Worm (Caenorhabditis elegans): Measurements from ENCODE around the gene his-35.

The his-35 gene

DNA sequence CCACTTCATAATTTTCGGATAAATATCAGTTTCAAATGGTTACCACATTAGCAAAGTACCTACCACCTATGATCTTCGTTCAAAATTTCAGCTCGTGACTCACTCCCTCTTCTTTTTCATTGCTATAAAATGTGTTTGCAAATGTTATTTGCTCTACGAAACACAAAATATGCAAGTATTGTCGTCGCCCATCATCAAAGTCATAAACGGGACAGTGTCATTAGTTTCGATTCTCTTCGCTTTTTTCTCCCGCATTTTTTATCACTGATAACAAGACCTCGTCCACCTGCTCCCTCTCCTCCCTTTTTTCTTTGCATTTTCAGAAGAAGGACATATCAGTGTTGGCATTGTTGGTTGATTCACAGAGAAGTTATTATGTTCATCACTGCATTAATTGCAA is 18.6 kb downstream of the his-35 start, which contains the start of gene C50F4.1:
Gene C50F4.1, plus strand, starts transcription at position 324 of the 400 bp plus-strand sequence.
- TF ChIP-seq lir-3 (tag; optimal IDR thresholded peaks at IDR 0.05): no peak
- no peak for TF ChIP-seq ceh-20 (GFP tag; IDR thresholded peaks at IDR 0.05)
- TF ChIP-seq vab-7 (GFP tag; IDR thresholded peaks at IDR 0.05): no peak
- TF ChIP-seq dmd-6 (GFP tag; IDR thresholded peaks at IDR 0.05): peak; percentile 83
- TF ChIP-seq mdt-29 (GFP tag; IDR thresholded peaks at IDR 0.05): no peak
- TF ChIP-seq cey-2 (tag; optimal IDR thresholded peaks at IDR 0.05; ENCODE audit: borderline replicate concordance, insufficient read depth): no peak
- no peak for TF ChIP-seq nhr-48 (tag; optimal IDR thresholded peaks at IDR 0.05)
- TF ChIP-seq D1046.2 (GFP tag; IDR thresholded peaks at IDR 0.05): no peak
- TF ChIP-seq hlh-30 (tag; optimal IDR thresholded peaks at IDR 0.05; ENCODE audit: insufficient read depth): peak; percentile 45
- TF ChIP-seq daf-12 (tag; optimal IDR thresholded peaks at IDR 0.05): no peak
- peak; percentile 51 for TF ChIP-seq mxl-3 (GFP tag; optimal IDR thresholded peaks at IDR 0.05)
- TF ChIP-seq unc-62 (GFP tag; optimal IDR thresholded peaks at IDR 0.05 in 1 of 2): peak in 1 of 2 experiments; percentile 88
- no peak for TF ChIP-seq unc-62 (tag; optimal IDR thresholded peaks at IDR 0.05)
- no peak for TF ChIP-seq aly-2 (tag; optimal IDR thresholded peaks at IDR 0.05)
- no peak for TF ChIP-seq rbr-2 (tag; optimal IDR thresholded peaks at IDR 0.05)
- no peak for TF ChIP-seq madf-5 (GFP tag; IDR thresholded peaks at IDR 0.05)
- no peak for TF ChIP-seq T26A8.4 (GFP tag; IDR thresholded peaks at IDR 0.05)
- peak; percentile 86 for TF ChIP-seq php-3 (GFP tag; IDR thresholded peaks at IDR 0.05)
- TF ChIP-seq saeg-2 (GFP tag; IDR thresholded peaks at IDR 0.05): no peak
- TF ChIP-seq zag-1 (tag; optimal IDR thresholded peaks at IDR 0.05): no peak
- TF ChIP-seq ceh-82 (tag; optimal IDR thresholded peaks at IDR 0.05): no peak
- TF ChIP-seq nhr-25 (tag; optimal IDR thresholded peaks at IDR 0.05; ENCODE audit: borderline replicate concordance, insufficient read depth): no peak
- peak; percentile 51 for TF ChIP-seq nhr-77 (tag; optimal IDR thresholded peaks at IDR 0.05)
- no peak for TF ChIP-seq lin-38 (GFP tag; IDR thresholded peaks at IDR 0.05)
- no peak for TF ChIP-seq snpc-4 (tag; optimal IDR thresholded peaks at IDR 0.05)
- TF ChIP-seq nhr-6 (tag; optimal IDR thresholded peaks at IDR 0.05): no peak
- TF ChIP-seq F26F4.8 (GFP tag; conservative IDR thresholded peaks at IDR 0.05): no peak
- TF ChIP-seq sdz-12 (GFP tag; optimal IDR thresholded peaks at IDR 0.05): no peak
- no peak for TF ChIP-seq spr-3 (GFP tag; optimal IDR thresholded peaks at IDR 0.05)
- no peak for TF ChIP-seq nhr-111 (GFP tag; optimal IDR thresholded peaks at IDR 0.05)
- no peak for TF ChIP-seq zip-11 (GFP tag; IDR thresholded peaks at IDR 0.05)
- no peak for TF ChIP-seq lin-1 (GFP tag; IDR thresholded peaks at IDR 0.05)
- TF ChIP-seq unc-130 (GFP tag; optimal IDR thresholded peaks at IDR 0.05): no peak
- no peak for TF ChIP-seq duxl-1 (tag; optimal IDR thresholded peaks at IDR 0.05; ENCODE audit: poor library complexity)
- no peak for TF ChIP-seq pha-4 (GFP tag; IDR thresholded peaks at IDR 0.05)
- no peak for TF ChIP-seq pha-4 (tag; optimal IDR thresholded peaks at IDR 0.05)
- TF ChIP-seq lin-15B (tag; optimal IDR thresholded peaks at IDR 0.05): no peak
- TF ChIP-seq spr-1 (tag; optimal IDR thresholded peaks at IDR 0.05): no peak
- no peak for TF ChIP-seq ceh-28 (tag; optimal IDR thresholded peaks at IDR 0.05)
- TF ChIP-seq pqm-1 (tag; optimal IDR thresholded peaks at IDR 0.05): peak; percentile 91
- TF ChIP-seq ztf-7 (tag; optimal IDR thresholded peaks at IDR 0.05): no peak
- TF ChIP-seq hlh-11 (tag; optimal IDR thresholded peaks at IDR 0.05): peak; percentile 69
- no peak for TF ChIP-seq fos-1 (tag; optimal IDR thresholded peaks at IDR 0.05)
- no peak for TF ChIP-seq ZK546.5 (tag; optimal IDR thresholded peaks at IDR 0.05)
- TF ChIP-seq zfp-3 (GFP tag; conservative IDR thresholded peaks at IDR 0.05): no peak
- no peak for TF ChIP-seq mep-1 (tag; optimal IDR thresholded peaks at IDR 0.05)
- TF ChIP-seq nhr-28 (tag; optimal IDR thresholded peaks at IDR 0.05): peak; percentile 82
- no peak for TF ChIP-seq daf-16 (GFP tag; optimal IDR thresholded peaks at IDR 0.05)
- TF ChIP-seq daf-16 (tag; optimal IDR thresholded peaks at IDR 0.05): peak; percentile 49
- TF ChIP-seq ztf-11 (tag; optimal IDR thresholded peaks at IDR 0.05): no peak

Data from whole organism, L4 larva.